Fruit fly (Drosophila melanogaster): ENCODE data around the gene Sry-alpha.
A peak's percentile ranks its signal among the peaks of the same experiment; 100 is the strongest.

Gene Sry-alpha

dm6 chr3R:30071827-30072226 lies 32.3 kb downstream of the Sry-alpha start:
- TF ChIP-seq foxo (GFP tag; optimal IDR thresholded peaks at IDR 0.05): peak in 1 of 2 experiments; percentile 30
- TF ChIP-seq h (GFP tag; optimal IDR thresholded peaks at IDR 0.05): peak; percentile 46
- peak; percentile 18 for TF ChIP-seq rgr (GFP tag; optimal IDR thresholded peaks at IDR 0.05)
- TF ChIP-seq psq (GFP tag; optimal IDR thresholded peaks at IDR 0.05): no peak
- peak; percentile 31 for TF ChIP-seq HLH106 (tag; optimal IDR thresholded peaks at IDR 0.05)
- peak; percentile 3 for TF ChIP-seq br (GFP tag; optimal IDR thresholded peaks at IDR 0.05)
- TF ChIP-seq pan (optimal IDR thresholded peaks at IDR 0.05): no peak

DNA sequence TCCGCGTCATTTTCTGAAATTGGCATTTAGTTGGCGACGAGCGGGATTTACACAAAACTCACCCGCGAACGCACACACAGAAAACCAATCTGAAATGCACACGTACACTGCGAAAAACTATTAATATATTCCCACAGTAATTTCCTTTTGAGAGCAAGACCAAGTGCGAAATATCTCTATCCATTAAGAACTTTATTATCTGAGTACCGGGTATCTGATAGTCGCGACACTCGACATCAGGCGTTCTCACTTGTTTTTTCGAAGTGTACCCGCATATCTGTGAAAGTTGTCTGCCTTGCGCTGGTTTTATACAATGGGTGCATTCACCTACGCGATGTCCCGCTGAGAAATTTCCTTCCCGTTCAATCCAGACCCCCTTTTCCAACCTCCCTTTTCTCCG lies 36.6 kb downstream of the Sry-alpha start:
- TF ChIP-seq psq (GFP tag; optimal IDR thresholded peaks at IDR 0.05) (peak; percentile 15), fru (GFP tag; optimal IDR thresholded peaks at IDR 0.05) (peak; percentile 58), Sp1 (GFP tag; optimal IDR thresholded peaks at IDR 0.05) (peak; percentile 15), Mio (GFP tag; optimal IDR thresholded peaks at IDR 0.05) (no peak), br (GFP tag; optimal IDR thresholded peaks at IDR 0.05) (peak; percentile 39), foxo (GFP tag; optimal IDR thresholded peaks at IDR 0.05) (peak in 1 of 2 experiments; percentile 64), h (GFP tag; optimal IDR thresholded peaks at IDR 0.05) (peak; percentile 35), HLH106 (tag; optimal IDR thresholded peaks at IDR 0.05) (peak; percentile 8), ey (GFP tag; optimal IDR thresholded peaks at IDR 0.05) (peak; percentile 49), sv (GFP tag; optimal IDR thresholded peaks at IDR 0.05) (no peak), dmrt93B (GFP tag; optimal IDR thresholded peaks at IDR 0.05) (peak; percentile 16), CG32264 (GFP tag; optimal IDR thresholded peaks at IDR 0.05) (no peak), rgr (GFP tag; optimal IDR thresholded peaks at IDR 0.05) (peak; percentile 19)

DNA sequence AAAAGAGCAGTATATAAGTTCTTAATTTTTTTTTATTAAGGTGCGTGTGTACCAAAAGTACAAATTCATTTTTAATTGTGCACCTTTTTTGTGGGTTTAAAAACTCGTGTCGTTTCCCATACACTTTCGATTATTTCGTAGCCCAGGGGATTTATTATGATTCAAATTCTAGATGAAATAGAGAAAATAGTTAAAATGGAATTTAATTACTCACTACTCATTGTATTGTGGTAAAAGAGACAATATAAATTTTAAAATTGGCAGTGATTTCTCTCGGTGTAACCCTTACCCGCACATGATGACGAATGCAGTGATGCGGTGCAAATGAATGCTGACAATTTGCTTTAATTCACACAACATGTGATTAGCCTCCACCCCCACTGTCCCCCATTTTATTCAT lies 43.7 kb downstream of the Sry-alpha start:
- TF ChIP-seq Rel (GFP tag; optimal IDR thresholded peaks at IDR 0.05) (no peak), Rel (tag; optimal IDR thresholded peaks at IDR 0.05) (no peak), h (GFP tag; optimal IDR thresholded peaks at IDR 0.05) (peak; percentile 40), Myc (optimal IDR thresholded peaks at IDR 0.05) (no peak), dsf (GFP tag; optimal IDR thresholded peaks at IDR 0.05; ENCODE audit: borderline replicate concordance) (no peak), psq (GFP tag; optimal IDR thresholded peaks at IDR 0.05) (peak; percentile 27), Sp1 (GFP tag; optimal IDR thresholded peaks at IDR 0.05) (peak; percentile 15), HLH106 (tag; optimal IDR thresholded peaks at IDR 0.05) (peak; percentile 57), pan (optimal IDR thresholded peaks at IDR 0.05) (no peak), Mio (GFP tag; optimal IDR thresholded peaks at IDR 0.05) (no peak), brk (GFP tag; optimal IDR thresholded peaks at IDR 0.05) (no peak), sage (GFP tag; optimal IDR thresholded peaks at IDR 0.05) (no peak), br (GFP tag; optimal IDR thresholded peaks at IDR 0.05) (peak; percentile 2), Jra (GFP tag; optimal IDR thresholded peaks at IDR 0.05) (no peak), rgr (GFP tag; optimal IDR thresholded peaks at IDR 0.05) (peak; percentile 29), usp (GFP tag; optimal IDR thresholded peaks at IDR 0.05) (no peak), foxo (GFP tag; optimal IDR thresholded peaks at IDR 0.05) (peak in 1 of 2 experiments; percentile 3), ey (GFP tag; optimal IDR thresholded peaks at IDR 0.05) (peak; percentile 42)

DNA sequence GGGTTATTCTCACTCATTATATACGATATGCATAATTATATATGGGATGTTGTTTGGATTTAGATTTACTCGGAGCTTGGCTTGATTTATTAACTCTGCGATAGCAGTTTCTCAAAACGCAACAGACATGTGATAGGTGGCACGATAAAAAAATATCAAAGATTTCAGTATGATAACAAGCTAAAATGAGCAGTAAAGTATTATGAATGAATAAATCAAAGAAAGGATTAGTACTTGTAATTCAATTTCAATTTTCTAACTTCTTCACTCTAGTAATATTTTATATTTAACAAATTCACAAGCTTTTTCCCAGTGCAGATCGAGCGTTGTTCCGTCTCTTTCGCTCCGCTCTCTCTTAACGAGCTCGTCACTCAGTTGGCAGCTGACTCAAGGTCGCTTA lies 44.6 kb downstream of the Sry-alpha start:
- no peak for TF ChIP-seq Dfd (GFP tag; optimal IDR thresholded peaks at IDR 0.05)
- no peak for TF ChIP-seq GATAd (GFP tag; optimal IDR thresholded peaks at IDR 0.05)

dm6 chr3R:30090261-30091006 lies 50.9 kb downstream of the Sry-alpha start:
- TF ChIP-seq brk (GFP tag; optimal IDR thresholded peaks at IDR 0.05) (no peak), usp (GFP tag; optimal IDR thresholded peaks at IDR 0.05) (no peak), sv (GFP tag; optimal IDR thresholded peaks at IDR 0.05) (no peak), dmrt93B (GFP tag; optimal IDR thresholded peaks at IDR 0.05) (no peak), N (GFP tag; optimal IDR thresholded peaks at IDR 0.05) (no peak), Myc (optimal IDR thresholded peaks at IDR 0.05) (no peak), ey (GFP tag; optimal IDR thresholded peaks at IDR 0.05) (no peak), Dfd (GFP tag; optimal IDR thresholded peaks at IDR 0.05) (no peak), Sp1 (GFP tag; optimal IDR thresholded peaks at IDR 0.05) (no peak), Rel (GFP tag; optimal IDR thresholded peaks at IDR 0.05) (no peak), Rel (tag; optimal IDR thresholded peaks at IDR 0.05) (no peak), foxo (GFP tag; optimal IDR thresholded peaks at IDR 0.05) (no peak)

- TF ChIP-seq Myc (optimal IDR thresholded peaks at IDR 0.05): no peak
- no peak for TF ChIP-seq Dfd (GFP tag; optimal IDR thresholded peaks at IDR 0.05)
- TF ChIP-seq sv (GFP tag; optimal IDR thresholded peaks at IDR 0.05): no peak
- TF ChIP-seq OdsH (GFP tag; optimal IDR thresholded peaks at IDR 0.05): no peak
- no peak for TF ChIP-seq Sp1 (GFP tag; optimal IDR thresholded peaks at IDR 0.05)
- TF ChIP-seq CG32264 (GFP tag; optimal IDR thresholded peaks at IDR 0.05): no peak
- no peak for TF ChIP-seq HLH106 (tag; optimal IDR thresholded peaks at IDR 0.05)
- TF ChIP-seq GATAd (GFP tag; optimal IDR thresholded peaks at IDR 0.05): no peak
Observed at dm6 chr3R:30091795-30092699, 52.5 kb downstream of the Sry-alpha start.

All from whole organism, wandering third instar larva.